Fruit fly (Drosophila melanogaster) whole organism, adult: ENCODE data around the gene CG15725.
A peak's percentile ranks its signal among the peaks of the same experiment; 100 is the strongest.

ENCODE experiments used
- CG11617 ChIP-seq: fragments of 200-800 bp; sonication (Bioruptor generic); optimal IDR thresholded peaks from 2 replicates; lab custom pipeline; 2017; ENCODE audit warnings: mild to moderate bottlenecking, missing biosample characterization, missing genetic modification reagents, missing genetic modification characterization
- CG12768 ChIP-seq: fragments of 200-800 bp; sonication (Bioruptor generic); optimal IDR thresholded peaks from 2 replicates; lab custom pipeline; 2017; ENCODE audit warnings: missing biosample characterization, missing genetic modification characterization, mild to moderate bottlenecking, moderate library complexity, missing genetic modification reagents
- CG14711 ChIP-seq: fragments of 200-800 bp; sonication (Bioruptor generic); optimal IDR thresholded peaks from 2 replicates; lab custom pipeline; 2018; ENCODE audit warnings: missing biosample characterization, mild to moderate bottlenecking, missing genetic modification characterization, moderate library complexity
- CG1620 ChIP-seq: fragments of 200-800 bp; sonication (Bioruptor generic); optimal IDR thresholded peaks from 2 replicates; lab custom pipeline; 2016; ENCODE audit warnings: missing biosample characterization, missing genetic modification characterization
- CG33017 ChIP-seq: fragments of 200-800 bp; sonication (Bioruptor generic); optimal IDR thresholded peaks from 2 replicates; lab custom pipeline; 2018; ENCODE audit warnings: missing biosample characterization, mild to moderate bottlenecking, missing genetic modification characterization, moderate library complexity
- CG5204 ChIP-seq: fragments of 200-800 bp; sonication (Bioruptor generic); optimal IDR thresholded peaks from 2 replicates; lab custom pipeline; 2016; ENCODE audit warnings: missing biosample characterization, missing genetic modification characterization
- CG7045 ChIP-seq: fragments of 200-800 bp; sonication (Bioruptor generic); optimal IDR thresholded peaks from 2 replicates; lab custom pipeline; 2017; ENCODE audit warnings: missing biosample characterization, mild to moderate bottlenecking, missing genetic modification characterization
- CG7101 ChIP-seq: fragments of 200-800 bp; sonication (Bioruptor generic); optimal IDR thresholded peaks from 2 replicates; lab custom pipeline; 2018; ENCODE audit warnings: missing biosample characterization, mild to moderate bottlenecking, missing genetic modification characterization, moderate library complexity
- Clk ChIP-seq: fragments of 200-800 bp; sonication (Bioruptor generic); optimal IDR thresholded peaks from 2 replicates; lab custom pipeline; 2017; ENCODE audit warnings: missing biosample characterization, missing genetic modification characterization
- Crg-1 ChIP-seq: fragments of 200-800 bp; sonication (Bioruptor generic); optimal IDR thresholded peaks from 2 replicates; lab custom pipeline; 2016; ENCODE audit warnings: missing biosample characterization, missing genetic modification characterization
- Hr96 ChIP-seq: fragments of 200-800 bp; sonication (Bioruptor generic); optimal IDR thresholded peaks from 2 replicates; lab custom pipeline; 2016; ENCODE audit warnings: missing biosample characterization, missing genetic modification characterization
- Mnt ChIP-seq: fragments of 200-800 bp; sonication (Bioruptor generic); optimal IDR thresholded peaks from 2 replicates; lab custom pipeline; 2016; ENCODE audit warnings: missing biosample characterization, mild to moderate bottlenecking, missing genetic modification characterization
- bab1 ChIP-seq: fragments of 200-800 bp; sonication (Bioruptor generic); optimal IDR thresholded peaks from 3 replicates; lab custom pipeline; 2019; ENCODE audit warnings: missing biosample characterization, mild to moderate bottlenecking, missing genetic modification characterization, moderate library complexity
- cic ChIP-seq: fragments of 200-800 bp; sonication (Bioruptor generic); optimal IDR thresholded peaks from 2 replicates; lab custom pipeline; 2017; ENCODE audit warnings: missing biosample characterization, mild to moderate bottlenecking, missing genetic modification characterization, moderate library complexity
- cnc ChIP-seq, 2 experiments: fragments of >200 bp; optimal IDR thresholded peaks; 2 replicates each; lab custom pipeline; 2017
- kay ChIP-seq: fragments of 200-800 bp; sonication (Bioruptor generic); peaks from one replicate; lab custom pipeline; 2016; ENCODE audit warnings: missing biosample characterization, missing genetic modification characterization, borderline replicate concordance
- ovo ChIP-seq: fragments of 200-800 bp; sonication (Bioruptor generic); optimal IDR thresholded peaks from 2 replicates; lab custom pipeline; 2016; ENCODE audit warnings: missing biosample characterization, missing genetic modification characterization
- pad ChIP-seq: fragments of 200-800 bp; sonication (Bioruptor generic); optimal IDR thresholded peaks from 3 replicates; lab custom pipeline; 2017; ENCODE audit warnings: missing biosample characterization, missing genetic modification characterization, mild to moderate bottlenecking, moderate library complexity, missing genetic modification reagents
- tj ChIP-seq: fragments of 200-800 bp; sonication (Bioruptor generic); optimal IDR thresholded peaks from 3 replicates; lab custom pipeline; 2017; ENCODE audit warnings: missing biosample characterization, mild to moderate bottlenecking, missing genetic modification characterization, moderate library complexity
- toe ChIP-seq: fragments of 200-800 bp; sonication (Bioruptor generic); optimal IDR thresholded peaks from 2 replicates; lab custom pipeline; 2016; ENCODE audit warnings: missing biosample characterization, missing genetic modification characterization

CG15725 gene

dm6 chrX:12721111-12721869 is 15.6 kb downstream of the CG15725 start:
- TF ChIP-seq CG1620 (no peak), bab1 (GFP tag; lab: Kevin White, UChicago) (no peak), Crg-1 (GFP tag; lab: Kevin White, UChicago) (no peak), CG5204 (GFP tag; lab: Kevin White, UChicago) (no peak), CG7045 (GFP tag; lab: Kevin White, UChicago) (no peak), CG11617 (peak; percentile 15), CG33017 (tag; lab: Kevin White, UChicago) (no peak), cic (peak; percentile 69), Hr96 (GFP tag; lab: Kevin White, UChicago) (no peak), tj (GFP tag; lab: Kevin White, UChicago) (peak; percentile 39), kay (GFP tag; lab: Kevin White, UChicago) (peak; percentile 83), ovo (GFP tag; lab: Kevin White, UChicago) (peak; percentile 86), CG12768 (GFP tag; lab: Kevin White, UChicago) (peak; percentile 53), Clk (GFP tag; lab: Kevin White, UChicago) (peak; percentile 14), pad (GFP tag; lab: Kevin White, UChicago) (peak; percentile 52), Mnt (GFP tag; lab: Kevin White, UChicago) (peak; percentile 49), toe (GFP tag; lab: Kevin White, UChicago) (no peak), cnc (optimal IDR thresholded peaks at IDR 0.05; lab: Kevin White, UChicago) (no peak), CG7101 (tag; lab: Kevin White, UChicago) (no peak), CG14711 (tag; lab: Kevin White, UChicago) (peak; percentile 5)

- peak; percentile 100 for TF ChIP-seq tj (GFP tag; lab: Kevin White, UChicago)
- TF ChIP-seq CG5204 (GFP tag; lab: Kevin White, UChicago): no peak
- no peak for TF ChIP-seq pad (GFP tag; lab: Kevin White, UChicago)
Measured at dm6 chrX:12722009-12722408, 16.4 kb downstream of the CG15725 start.

dm6 chrX:12723332-12723731 is 17.7 kb downstream of the CG15725 start:
- TF ChIP-seq bab1 (GFP tag; lab: Kevin White, UChicago): no peak
- TF ChIP-seq Crg-1 (GFP tag; lab: Kevin White, UChicago): no peak
- peak; percentile 61 for TF ChIP-seq Hr96 (GFP tag; lab: Kevin White, UChicago)
- no peak for TF ChIP-seq CG1620
- TF ChIP-seq CG7101 (tag; lab: Kevin White, UChicago): peak; percentile 50
- TF ChIP-seq Clk (GFP tag; lab: Kevin White, UChicago): peak; percentile 2
- TF ChIP-seq CG11617: peak; percentile 58
- TF ChIP-seq CG14711 (tag; lab: Kevin White, UChicago): no peak
- peak; percentile 5 for TF ChIP-seq CG33017 (tag; lab: Kevin White, UChicago)
- TF ChIP-seq ovo (GFP tag; lab: Kevin White, UChicago): peak; percentile 51
- no peak for TF ChIP-seq CG5204 (GFP tag; lab: Kevin White, UChicago)
- TF ChIP-seq CG12768 (GFP tag; lab: Kevin White, UChicago): peak; percentile 74
- peak; percentile 63 for TF ChIP-seq Mnt (GFP tag; lab: Kevin White, UChicago)
- TF ChIP-seq cnc (optimal IDR thresholded peaks at IDR 0.05; lab: Kevin White, UChicago): no peak
- no peak for TF ChIP-seq tj (GFP tag; lab: Kevin White, UChicago)
- peak; percentile 96 for TF ChIP-seq cic
- peak; percentile 81 for TF ChIP-seq kay (GFP tag; lab: Kevin White, UChicago)
- TF ChIP-seq pad (GFP tag; lab: Kevin White, UChicago): no peak
- peak; percentile 30 for TF ChIP-seq CG7045 (GFP tag; lab: Kevin White, UChicago)
- no peak for TF ChIP-seq toe (GFP tag; lab: Kevin White, UChicago)

DNA sequence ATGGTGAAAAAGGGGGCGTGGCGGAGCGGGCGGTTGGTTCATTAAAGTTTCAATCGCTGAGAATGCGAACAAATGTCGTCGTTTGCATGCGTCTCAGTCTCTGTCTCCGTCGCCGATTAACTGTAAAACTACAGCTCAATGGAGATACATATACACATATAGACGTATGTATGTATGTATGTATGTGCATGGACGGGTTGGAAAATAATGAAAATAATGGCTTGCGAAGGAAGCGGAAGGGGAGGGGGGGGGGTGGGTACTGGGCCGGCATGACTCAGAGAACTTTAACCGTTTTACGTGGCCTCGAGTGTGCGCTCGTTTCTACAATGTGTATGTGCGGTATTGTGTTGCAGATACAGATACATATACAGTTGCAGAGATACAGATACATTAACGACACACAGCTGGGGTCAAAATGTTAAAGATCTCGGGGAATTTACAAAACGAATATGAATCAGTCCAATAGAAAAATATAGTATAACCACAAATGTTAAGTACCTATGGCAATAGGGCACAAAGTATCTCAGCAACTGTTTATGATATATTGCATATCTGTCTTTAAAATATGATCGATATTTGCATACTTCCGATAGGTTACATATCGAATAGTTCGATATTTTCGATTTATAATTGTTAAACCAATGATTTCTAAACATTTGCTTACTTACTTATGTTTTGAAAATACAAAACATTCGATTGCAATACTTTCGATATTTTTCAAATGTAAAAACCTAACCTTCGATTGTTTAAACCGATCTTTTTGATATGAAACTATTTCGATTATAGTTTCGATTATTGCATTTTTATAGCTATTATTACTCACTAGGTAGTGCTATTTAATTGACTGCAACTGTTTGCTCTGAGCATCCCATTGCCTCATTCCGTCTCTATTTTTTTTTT is 18.9 kb downstream of the CG15725 start:
- no peak for TF ChIP-seq toe (GFP tag; lab: Kevin White, UChicago)
- peak; percentile 12 for TF ChIP-seq Mnt (GFP tag; lab: Kevin White, UChicago)
- peak; percentile 81 for TF ChIP-seq ovo (GFP tag; lab: Kevin White, UChicago)
- TF ChIP-seq pad (GFP tag; lab: Kevin White, UChicago): no peak
- TF ChIP-seq Clk (GFP tag; lab: Kevin White, UChicago): no peak
- peak; percentile 14 for TF ChIP-seq CG33017 (tag; lab: Kevin White, UChicago)
- TF ChIP-seq tj (GFP tag; lab: Kevin White, UChicago): peak; percentile 84
- peak; percentile 85 for TF ChIP-seq kay (GFP tag; lab: Kevin White, UChicago)
- TF ChIP-seq cic: peak; percentile 87
- peak; percentile 22 for TF ChIP-seq CG12768 (GFP tag; lab: Kevin White, UChicago)
- peak; percentile 6 for TF ChIP-seq CG5204 (GFP tag; lab: Kevin White, UChicago)
- TF ChIP-seq CG7101 (tag; lab: Kevin White, UChicago): peak; percentile 6
